Worm (Caenorhabditis elegans) whole organism, late embryonic: ENCODE results near the gene F46G10.4.

ENCODE experiments used
- C38D4.7 ChIP-seq: fragments of 200-800 bp; sonication (Bioruptor generic); optimal IDR thresholded peaks from 2 replicates; lab custom pipeline; 2018; ENCODE audit warnings: mild to moderate bottlenecking, missing genetic modification characterization, moderate library complexity, missing compliant biosample characterization
- K02D7.2 ChIP-seq: sonication (generic microtip); optimal IDR thresholded peaks from 2 replicates; lab custom pipeline; 2017; ENCODE audit warnings: mild to moderate bottlenecking, missing genetic modification characterization, missing compliant biosample characterization
- K09A11.1 ChIP-seq: sonication (generic microtip); optimal IDR thresholded peaks from 2 replicates; lab custom pipeline; 2017; ENCODE audit warnings: antibody characterized with exemption, mild to moderate bottlenecking, missing genetic modification characterization, missing compliant biosample characterization; ENCODE audit not compliant: insufficient read depth
- Y22D7AL.16 ChIP-seq: sonication (generic microtip); optimal IDR thresholded peaks from 2 replicates; lab custom pipeline; 2016; ENCODE audit warnings: missing genetic modification characterization, missing compliant biosample characterization
- ahr-1 ChIP-seq: sonication (generic microtip); optimal IDR thresholded peaks from 2 replicates; lab custom pipeline; 2016; ENCODE audit warnings: missing genetic modification characterization, missing compliant biosample characterization
- ama-1 ChIP-seq: fragments of 150-350 bp; optimal IDR thresholded peaks from 2 replicates; lab custom pipeline; 2014
- ceh-14 ChIP-seq: sonication (generic microtip); optimal IDR thresholded peaks from 2 replicates; lab custom pipeline; 2016; ENCODE audit warnings: missing genotype, missing genetic modification characterization, missing compliant biosample characterization
- ceh-22 ChIP-seq: sonication (generic microtip); optimal IDR thresholded peaks from 2 replicates; lab custom pipeline; 2017; ENCODE audit warnings: missing biosample characterization, missing genetic modification characterization
- ceh-31 ChIP-seq: sonication (generic microtip); optimal IDR thresholded peaks from 2 replicates; lab custom pipeline; 2016; ENCODE audit warnings: missing genetic modification characterization, missing compliant biosample characterization
- ceh-34 ChIP-seq: sonication (generic microtip); optimal IDR thresholded peaks from 2 replicates; lab custom pipeline; 2016; ENCODE audit warnings: mild to moderate bottlenecking, missing genetic modification characterization, missing compliant biosample characterization
- ceh-48 ChIP-seq: sonication (generic microtip); optimal IDR thresholded peaks from 2 replicates; lab custom pipeline; 2016; ENCODE audit warnings: missing genetic modification characterization, inconsistent platforms, missing compliant biosample characterization
- che-1 ChIP-seq: sonication (generic microtip); optimal IDR thresholded peaks from 2 replicates; lab custom pipeline; 2016; ENCODE audit warnings: mild to moderate bottlenecking, missing genetic modification characterization, missing compliant biosample characterization
- dmd-4 ChIP-seq: sonication (generic microtip); optimal IDR thresholded peaks from 2 replicates; lab custom pipeline; 2016; ENCODE audit warnings: borderline replicate concordance, missing genetic modification characterization, missing compliant biosample characterization
- dve-1 ChIP-seq: sonication (generic microtip); optimal IDR thresholded peaks from 2 replicates; lab custom pipeline; 2017; ENCODE audit warnings: antibody characterized with exemption, mild to moderate bottlenecking, missing genetic modification characterization, missing compliant biosample characterization
- elt-4 ChIP-seq: sonication (generic microtip); optimal IDR thresholded peaks from 2 replicates; lab custom pipeline; 2016; ENCODE audit warnings: missing genetic modification characterization, missing compliant biosample characterization
- ets-4 ChIP-seq: sonication (generic microtip); optimal IDR thresholded peaks from 2 replicates; lab custom pipeline; 2016; ENCODE audit warnings: missing genetic modification characterization, missing compliant biosample characterization
- eyg-1 ChIP-seq: sonication (generic microtip); optimal IDR thresholded peaks from 2 replicates; lab custom pipeline; 2016; ENCODE audit warnings: missing genotype, missing genetic modification characterization, missing compliant biosample characterization
- fax-1 ChIP-seq: sonication (generic microtip); optimal IDR thresholded peaks from 2 replicates; lab custom pipeline; 2016; ENCODE audit warnings: missing genotype, missing genetic modification characterization, missing compliant biosample characterization
- fkh-10 ChIP-seq: fragments of 150-350 bp; optimal IDR thresholded peaks from 2 replicates; lab custom pipeline; 2014; ENCODE audit warnings: missing biosample characterization, missing genetic modification reagents, missing genetic modification characterization
- gmeb-2 ChIP-seq: sonication (generic microtip); optimal IDR thresholded peaks from 2 replicates; lab custom pipeline; 2016; ENCODE audit warnings: missing genetic modification characterization, inconsistent platforms, missing compliant biosample characterization
- hlh-13 ChIP-seq: fragments of 200-800 bp; sonication (Bioruptor generic); optimal IDR thresholded peaks from 2 replicates; lab custom pipeline; 2018; ENCODE audit warnings: mild to moderate bottlenecking, missing genetic modification characterization, missing compliant biosample characterization
- hlh-15 ChIP-seq: sonication (generic microtip); optimal IDR thresholded peaks from 2 replicates; lab custom pipeline; 2016; ENCODE audit warnings: missing genetic modification characterization, missing compliant biosample characterization
- hlh-30 ChIP-seq: sonication (generic microtip); optimal IDR thresholded peaks from 2 replicates; lab custom pipeline; 2017; ENCODE audit warnings: antibody characterized with exemption, missing genetic modification characterization, missing compliant biosample characterization; ENCODE audit not compliant: insufficient read depth
- hlh-6 ChIP-seq: sonication (generic microtip); optimal IDR thresholded peaks from 2 replicates; lab custom pipeline; 2016; ENCODE audit warnings: missing genotype, missing genetic modification characterization, missing compliant biosample characterization
- hlh-8 ChIP-seq: sonication (generic microtip); optimal IDR thresholded peaks from 2 replicates; lab custom pipeline; 2016; ENCODE audit warnings: missing genotype, missing genetic modification characterization, missing compliant biosample characterization
- lim-6 ChIP-seq: sonication (generic microtip); optimal IDR thresholded peaks from 2 replicates; lab custom pipeline; 2016; ENCODE audit warnings: missing genetic modification characterization, missing compliant biosample characterization
- madf-2 ChIP-seq: sonication (generic microtip); optimal IDR thresholded peaks from 2 replicates; lab custom pipeline; 2017; ENCODE audit warnings: missing genetic modification characterization, missing compliant biosample characterization
- mec-3 ChIP-seq: sonication (generic microtip); optimal IDR thresholded peaks from 2 replicates; lab custom pipeline; 2016; ENCODE audit warnings: borderline replicate concordance, missing genetic modification characterization, missing compliant biosample characterization
- nhr-11 ChIP-seq: fragments of 150-350 bp; optimal IDR thresholded peaks from 2 replicates; lab custom pipeline; 2014; ENCODE audit warnings: missing biosample characterization, missing genetic modification characterization
- nhr-232 ChIP-seq: sonication (generic microtip); optimal IDR thresholded peaks from 2 replicates; lab custom pipeline; 2016; ENCODE audit warnings: missing genetic modification characterization, missing compliant biosample characterization
- pag-3 ChIP-seq: sonication (generic microtip); optimal IDR thresholded peaks from 2 replicates; lab custom pipeline; 2016; ENCODE audit warnings: missing compliant biosample characterization, missing genetic modification characterization, borderline replicate concordance
- pat-9 ChIP-seq: fragments of 200-800 bp; sonication (Bioruptor generic); optimal IDR thresholded peaks from 2 replicates; lab custom pipeline; 2018; ENCODE audit warnings: mild to moderate bottlenecking, missing genetic modification characterization, moderate library complexity, missing compliant biosample characterization
- pha-2 ChIP-seq: sonication (generic microtip); optimal IDR thresholded peaks from 2 replicates; lab custom pipeline; 2017; ENCODE audit warnings: mild to moderate bottlenecking, missing genetic modification characterization, missing compliant biosample characterization
- pha-4 ChIP-seq: fragments of 150-350 bp; optimal IDR thresholded peaks from 2 replicates; lab custom pipeline; 2018; ENCODE audit warnings: missing biosample characterization, missing genetic modification reagents, missing genetic modification characterization
- pqm-1 ChIP-seq: sonication (generic microtip); optimal IDR thresholded peaks from 2 replicates; lab custom pipeline; 2016; ENCODE audit warnings: missing genetic modification characterization, missing compliant biosample characterization
- ref-2 ChIP-seq: sonication (generic microtip); optimal IDR thresholded peaks from 2 replicates; lab custom pipeline; 2016; ENCODE audit warnings: missing genetic modification characterization, missing compliant biosample characterization
- sox-4 ChIP-seq: sonication (generic microtip); optimal IDR thresholded peaks from 2 replicates; lab custom pipeline; 2017; ENCODE audit warnings: mild to moderate bottlenecking, missing genetic modification characterization, inconsistent platforms, missing compliant biosample characterization
- tbx-2 ChIP-seq: sonication (generic microtip); optimal IDR thresholded peaks from 2 replicates; lab custom pipeline; 2016; ENCODE audit warnings: missing genetic modification characterization, missing compliant biosample characterization
- tbx-7 ChIP-seq: sonication (generic microtip); optimal IDR thresholded peaks from 2 replicates; lab custom pipeline; 2016; ENCODE audit warnings: missing genotype, missing genetic modification characterization, missing compliant biosample characterization
- ttx-3 ChIP-seq: sonication (generic microtip); optimal IDR thresholded peaks from 2 replicates; lab custom pipeline; 2016; ENCODE audit warnings: missing genetic modification reagents, missing genetic modification characterization, missing compliant biosample characterization
- unc-42 ChIP-seq: sonication (generic microtip); optimal IDR thresholded peaks from 2 replicates; lab custom pipeline; 2016; ENCODE audit warnings: missing genotype, missing genetic modification characterization, missing compliant biosample characterization
- unc-55 ChIP-seq: sonication (generic microtip); optimal IDR thresholded peaks from 2 replicates; lab custom pipeline; 2017; ENCODE audit warnings: missing biosample characterization, missing genetic modification reagents, missing genetic modification characterization
- ztf-16 ChIP-seq: sonication (generic microtip); optimal IDR thresholded peaks from 2 replicates; lab custom pipeline; 2017; ENCODE audit warnings: missing genetic modification characterization, missing compliant biosample characterization

Gene F46G10.4

DNA sequence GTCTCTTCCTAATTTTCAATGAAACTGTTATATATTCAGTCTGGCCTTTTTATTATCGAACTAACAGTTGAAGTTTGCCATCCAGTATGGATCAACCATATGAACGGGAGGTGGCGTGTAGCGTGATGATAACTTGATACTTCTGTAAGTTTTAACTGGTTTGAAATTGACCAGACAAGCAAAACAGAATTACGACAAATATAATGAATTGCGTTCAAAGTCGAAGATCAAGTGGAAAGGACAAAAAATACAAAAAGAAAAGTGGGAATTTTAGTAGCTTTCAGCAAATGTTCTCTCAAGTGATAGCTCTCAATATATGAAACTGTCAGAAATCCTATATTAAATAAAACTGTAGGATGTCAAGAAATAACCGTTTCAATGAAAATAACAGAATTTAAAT, 43.0 kb downstream of the F46G10.4 start, which contains the start of the genes C49F8.14 and gem-1:
C49F8.14 (minus strand) TSS at position 99 of the 400 bp plus-strand sequence.
gem-1 (minus strand) TSS at position 142 of the 400 bp plus-strand sequence.
- TF ChIP-seq hlh-8 (no peak), tbx-7 (tag; lab: Kevin White, UChicago) (no peak), sox-4 (tag; lab: Kevin White, UChicago) (no peak), unc-55 (GFP tag; lab: Kevin White, UChicago) (no peak), gmeb-2 (no peak), ceh-31 (tag; lab: Kevin White, UChicago) (no peak), C38D4.7 (GFP tag; lab: Kevin White, UChicago) (no peak), che-1 (tag; lab: Kevin White, UChicago) (no peak), nhr-11 (tag; lab: Kevin White, UChicago) (no peak), nhr-232 (tag; lab: Kevin White, UChicago) (no peak)

- no peak for TF ChIP-seq pha-4 (tag; lab: Kevin White, UChicago)
- TF ChIP-seq che-1 (tag; lab: Kevin White, UChicago) = no peak
- TF ChIP-seq hlh-13 (GFP tag; lab: Kevin White, UChicago) = no peak
- TF ChIP-seq K02D7.2 (tag; lab: Kevin White, UChicago) = no peak
- no peak for TF ChIP-seq ama-1 (lab: Kevin White, UChicago)
- TF ChIP-seq tbx-7 (tag; lab: Kevin White, UChicago) = no peak
- TF ChIP-seq ztf-16 (tag; lab: Kevin White, UChicago) = no peak
- TF ChIP-seq K09A11.1 (tag; lab: Kevin White, UChicago) = no peak
- TF ChIP-seq dve-1 (tag; lab: Kevin White, UChicago) = no peak
- no peak for TF ChIP-seq elt-4
- no peak for TF ChIP-seq C38D4.7 (GFP tag; lab: Kevin White, UChicago)
- no peak for TF ChIP-seq ceh-22 (tag; lab: Kevin White, UChicago)
- TF ChIP-seq unc-42 = no peak
- no peak for TF ChIP-seq gmeb-2
Observed at ce11 chrX:13379072-13379471, 45.2 kb downstream of the F46G10.4 start.

ce11 chrX:13380988-13381742, 47.3 kb downstream of the F46G10.4 start:
- TF ChIP-seq pha-2 (no peak), hlh-13 (GFP tag; lab: Kevin White, UChicago) (no peak), C38D4.7 (GFP tag; lab: Kevin White, UChicago) (no peak), fax-1 (no peak), tbx-7 (tag; lab: Kevin White, UChicago) (no peak), ets-4 (no peak), pat-9 (tag; lab: Kevin White, UChicago) (no peak), dmd-4 (tag; lab: Kevin White, UChicago) (no peak), ceh-34 (tag; lab: Kevin White, UChicago) (no peak), hlh-30 (tag; lab: Kevin White, UChicago) (no peak), pag-3 (tag; lab: Kevin White, UChicago) (no peak), pqm-1 (tag; lab: Kevin White, UChicago) (no peak), sox-4 (tag; lab: Kevin White, UChicago) (no peak), che-1 (tag; lab: Kevin White, UChicago) (no peak), hlh-15 (no peak), fkh-10 (GFP tag; lab: Kevin White, UChicago) (no peak), hlh-6 (tag; lab: Kevin White, UChicago) (no peak), ref-2 (no peak), unc-42 (no peak)

DNA sequence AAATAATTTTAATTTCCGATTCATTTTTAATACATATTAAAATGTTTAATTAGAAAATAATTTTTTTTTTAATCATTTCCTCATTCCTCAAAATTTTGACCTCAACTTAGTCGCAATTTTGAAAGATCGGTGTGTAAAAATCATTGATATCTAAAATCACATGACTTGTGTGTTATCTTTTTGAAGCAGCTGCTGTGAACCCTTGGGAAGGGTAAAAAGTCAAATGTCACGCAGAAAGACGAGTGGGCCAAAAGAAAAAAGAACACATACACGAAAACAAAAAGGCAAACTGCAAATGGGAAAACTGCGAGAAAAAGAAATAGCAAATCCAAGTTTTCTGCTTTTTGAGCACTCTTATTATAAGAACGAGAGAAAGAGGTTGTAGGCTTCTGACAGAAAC, 49.4 kb downstream of the F46G10.4 start:
- TF ChIP-seq tbx-2 = no peak
- no peak for TF ChIP-seq ahr-1 (tag; lab: Kevin White, UChicago)
- no peak for TF ChIP-seq pha-2
- TF ChIP-seq ttx-3 (tag; lab: Kevin White, UChicago) = no peak
- TF ChIP-seq sox-4 (tag; lab: Kevin White, UChicago) = no peak
- TF ChIP-seq eyg-1 = no peak
- no peak for TF ChIP-seq fax-1
- TF ChIP-seq mec-3 (tag; lab: Kevin White, UChicago) = no peak
- no peak for TF ChIP-seq ceh-48 (tag; lab: Kevin White, UChicago)
- TF ChIP-seq ref-2 = no peak
- TF ChIP-seq lim-6 (tag; lab: Kevin White, UChicago) = no peak
- TF ChIP-seq madf-2 = no peak
- no peak for TF ChIP-seq hlh-8
- no peak for TF ChIP-seq Y22D7AL.16
- TF ChIP-seq dve-1 (tag; lab: Kevin White, UChicago) = no peak
- no peak for TF ChIP-seq ceh-14 (tag; lab: Kevin White, UChicago)
- no peak for TF ChIP-seq pha-4 (tag; lab: Kevin White, UChicago)
